Fruit fly (Drosophila melanogaster): ENCODE measurements around the gene SuUR.

The SuUR gene

DNA sequence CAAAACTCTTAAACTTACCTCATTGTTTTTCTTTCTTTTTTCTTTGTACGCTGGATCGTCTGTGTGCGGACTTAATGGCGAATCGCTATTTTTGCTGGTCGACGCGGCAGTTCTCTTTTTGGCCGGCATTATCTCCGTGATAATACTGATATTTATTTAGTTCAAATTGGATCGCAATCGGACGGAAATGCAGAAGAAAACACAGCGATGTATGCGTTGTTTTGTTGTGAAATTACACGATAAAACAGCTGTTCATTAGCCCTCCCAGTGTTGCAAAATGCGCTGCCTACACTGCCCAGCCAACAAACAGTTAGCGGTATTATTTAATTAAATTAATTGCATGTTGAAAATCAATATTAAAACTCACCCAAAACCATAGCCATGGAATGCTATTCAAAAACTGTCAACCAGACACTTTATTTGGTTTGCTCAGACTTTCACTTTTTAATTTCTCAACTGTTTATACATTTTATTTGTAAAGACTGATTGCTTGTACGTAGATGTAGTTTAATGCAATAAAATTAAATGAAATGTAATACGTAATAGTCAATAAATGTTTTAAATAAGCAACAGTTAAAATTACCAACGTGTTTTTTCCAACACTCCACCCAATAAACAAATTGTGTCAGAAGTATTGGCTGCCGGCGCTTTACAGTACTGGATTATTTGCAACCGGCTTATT lies 33.3 kb downstream of the SuUR start, which contains the start of the genes Irbp18 and APP-BP1:
Gene Irbp18, minus strand, starts transcription at position 205 of the 682 bp plus-strand sequence.
Gene APP-BP1, plus strand, starts transcription at position 431 of the 682 bp plus-strand sequence.
- TF ChIP-seq CG13204 (GFP tag; optimal IDR thresholded peaks at IDR 0.05) (no peak), CG8301 (tag; optimal IDR thresholded peaks at IDR 0.05) (peak; percentile 93), CG34367 (tag; optimal IDR thresholded peaks at IDR 0.05) (peak; percentile 91), Ets98B (GFP tag; IDR thresholded peaks at IDR 0.05) (peak; percentile 89), CG12605 (GFP tag; IDR thresholded peaks at IDR 0.05) (peak; percentile 76), CG4496 (GFP tag; IDR thresholded peaks at IDR 0.05) (peak; percentile 93), rn (GFP tag; IDR thresholded peaks at IDR 0.05) (peak; percentile 77), CG8159 (tag; optimal IDR thresholded peaks at IDR 0.05) (peak; percentile 91), CG14655 (GFP tag; optimal IDR thresholded peaks at IDR 0.05) (peak; percentile 94), D1 (tag; optimal IDR thresholded peaks at IDR 0.05) (peak; percentile 89), CG9948 (tag; optimal IDR thresholded peaks at IDR 0.05) (peak; percentile 91), Pif1B (GFP tag; optimal IDR thresholded peaks at IDR 0.05) (peak; percentile 94), CG10348 (GFP tag; IDR thresholded peaks at IDR 0.05) (peak; percentile 72), Snoo (tag; optimal IDR thresholded peaks at IDR 0.05) (peak; percentile 93), EcR (GFP tag; optimal IDR thresholded peaks at IDR 0.05) (no peak), fd96Ca (GFP tag; IDR thresholded peaks at IDR 0.05) (peak; percentile 91), Pif1A (GFP tag; optimal IDR thresholded peaks at IDR 0.05) (peak; percentile 96), CG32121 (GFP tag; IDR thresholded peaks at IDR 0.05) (peak; percentile 89), gl (tag; optimal IDR thresholded peaks at IDR 0.05) (peak; percentile 80), CG17806 (tag; optimal IDR thresholded peaks at IDR 0.05) (peak; percentile 89), CG15710 (tag; optimal IDR thresholded peaks at IDR 0.05) (peak; percentile 90)

DNA sequence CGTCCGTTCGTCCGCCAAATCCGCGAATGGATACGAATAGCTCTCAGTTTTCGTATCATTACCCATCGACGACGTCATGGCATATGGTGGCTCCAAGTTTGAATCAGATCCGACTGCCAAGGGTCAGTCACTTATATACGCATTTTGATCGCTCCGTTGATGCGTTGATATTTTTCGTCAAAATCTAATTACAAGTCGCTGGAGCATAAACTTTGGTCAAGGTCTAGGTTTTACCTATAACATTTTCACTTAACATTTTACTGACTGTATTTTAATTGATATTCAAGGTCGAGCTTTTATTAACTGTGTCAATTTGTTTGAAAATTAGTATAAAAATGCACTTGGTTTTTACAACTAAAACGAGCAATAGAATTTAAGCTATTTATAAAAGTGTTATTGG lies 36.8 kb downstream of the SuUR start, which contains the start of gene Elo68beta:
Gene Elo68beta, minus strand, starts transcription at position 101 of the 400 bp plus-strand sequence.
- TF ChIP-seq CG15710 (tag; optimal IDR thresholded peaks at IDR 0.05) (no peak), CG9948 (tag; optimal IDR thresholded peaks at IDR 0.05) (no peak), CG10348 (GFP tag; IDR thresholded peaks at IDR 0.05) (no peak), EcR (GFP tag; optimal IDR thresholded peaks at IDR 0.05) (no peak), CG12605 (GFP tag; IDR thresholded peaks at IDR 0.05) (no peak), gl (tag; optimal IDR thresholded peaks at IDR 0.05) (no peak), CG34367 (tag; optimal IDR thresholded peaks at IDR 0.05) (no peak)

- TF ChIP-seq CG4496 (GFP tag; IDR thresholded peaks at IDR 0.05) (no peak), Snoo (tag; optimal IDR thresholded peaks at IDR 0.05) (no peak), D1 (tag; optimal IDR thresholded peaks at IDR 0.05) (no peak), CG13204 (GFP tag; optimal IDR thresholded peaks at IDR 0.05) (no peak), CG10348 (GFP tag; IDR thresholded peaks at IDR 0.05) (no peak), Ets98B (GFP tag; IDR thresholded peaks at IDR 0.05) (no peak), CG32121 (GFP tag; IDR thresholded peaks at IDR 0.05) (no peak), CG34367 (tag; optimal IDR thresholded peaks at IDR 0.05) (no peak), CG12605 (GFP tag; IDR thresholded peaks at IDR 0.05) (no peak), Pif1B (GFP tag; optimal IDR thresholded peaks at IDR 0.05) (no peak), CG15710 (tag; optimal IDR thresholded peaks at IDR 0.05) (no peak), EcR (GFP tag; optimal IDR thresholded peaks at IDR 0.05) (no peak), gl (tag; optimal IDR thresholded peaks at IDR 0.05) (no peak), CG9948 (tag; optimal IDR thresholded peaks at IDR 0.05) (no peak), rn (GFP tag; IDR thresholded peaks at IDR 0.05) (no peak), CG17806 (tag; optimal IDR thresholded peaks at IDR 0.05) (no peak), Pif1A (GFP tag; optimal IDR thresholded peaks at IDR 0.05) (no peak), CG8301 (tag; optimal IDR thresholded peaks at IDR 0.05) (no peak), CG8159 (tag; optimal IDR thresholded peaks at IDR 0.05) (no peak), CG14655 (GFP tag; optimal IDR thresholded peaks at IDR 0.05) (no peak)
Measured at dm6 chr3L:11102930-11103329, 38.1 kb downstream of the SuUR start, which contains the start of gene Elo68alpha. Gene Elo68alpha (minus strand): TSS chr3L:11103030.

DNA sequence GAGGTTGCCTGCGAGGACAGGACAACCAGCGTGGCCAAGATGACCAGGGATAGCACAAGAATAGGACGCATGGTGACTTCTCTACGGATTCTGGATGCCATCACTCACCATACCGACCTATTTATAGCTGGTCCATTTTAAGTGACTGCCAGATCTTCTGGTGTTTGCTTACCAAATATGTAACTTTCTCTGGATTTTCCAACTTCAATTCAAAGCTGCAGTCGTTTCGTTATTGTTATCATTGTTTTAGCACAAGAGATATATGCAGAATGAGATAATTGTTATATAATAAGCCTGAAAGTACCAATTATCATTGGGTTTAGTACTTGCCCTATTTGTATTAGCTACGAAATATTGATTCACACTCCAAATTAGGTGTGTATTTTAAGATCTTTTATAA lies 39.0 kb downstream of the SuUR start, which contains the start of gene CG32071:
Gene CG32071, minus strand, starts transcription at position 101 of the 400 bp plus-strand sequence.
- TF ChIP-seq EcR (GFP tag; optimal IDR thresholded peaks at IDR 0.05) (no peak), CG14655 (GFP tag; optimal IDR thresholded peaks at IDR 0.05) (no peak), CG8301 (tag; optimal IDR thresholded peaks at IDR 0.05) (no peak), CG10348 (GFP tag; IDR thresholded peaks at IDR 0.05) (no peak), D1 (tag; optimal IDR thresholded peaks at IDR 0.05) (no peak), rn (GFP tag; IDR thresholded peaks at IDR 0.05) (no peak), CG4496 (GFP tag; IDR thresholded peaks at IDR 0.05) (no peak), CG12605 (GFP tag; IDR thresholded peaks at IDR 0.05) (no peak), Pif1A (GFP tag; optimal IDR thresholded peaks at IDR 0.05) (no peak), CG32121 (GFP tag; IDR thresholded peaks at IDR 0.05) (no peak), Snoo (tag; optimal IDR thresholded peaks at IDR 0.05) (no peak), CG15710 (tag; optimal IDR thresholded peaks at IDR 0.05) (no peak), Pif1B (GFP tag; optimal IDR thresholded peaks at IDR 0.05) (no peak), Ets98B (GFP tag; IDR thresholded peaks at IDR 0.05) (no peak), CG17806 (tag; optimal IDR thresholded peaks at IDR 0.05) (no peak), CG34367 (tag; optimal IDR thresholded peaks at IDR 0.05) (no peak)

DNA sequence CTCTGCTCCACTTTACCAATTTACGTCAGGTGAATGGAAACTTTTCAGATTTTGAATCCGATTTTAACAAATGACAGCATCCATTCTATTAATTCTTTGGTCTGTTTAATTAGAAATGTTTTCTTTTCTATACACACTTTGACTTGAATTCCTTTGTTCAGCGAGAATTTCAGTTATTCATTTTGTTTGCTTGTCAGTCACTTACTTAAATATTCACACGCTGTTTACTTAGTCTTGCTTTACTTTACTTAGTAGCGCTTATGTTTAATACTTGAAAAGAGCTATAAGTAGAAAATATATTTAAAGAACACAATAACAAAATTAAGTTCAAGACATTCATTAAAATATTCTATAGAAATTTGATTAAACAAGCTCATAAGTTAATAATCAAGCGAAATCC lies 42.6 kb downstream of the SuUR start, which contains the start of gene CG32073:
Gene CG32073, minus strand, starts transcription at position 151 of the 400 bp plus-strand sequence.
- no peak for TF ChIP-seq D1 (tag; optimal IDR thresholded peaks at IDR 0.05)
- TF ChIP-seq Pif1A (GFP tag; optimal IDR thresholded peaks at IDR 0.05): no peak
- no peak for TF ChIP-seq CG4496 (GFP tag; IDR thresholded peaks at IDR 0.05)
- no peak for TF ChIP-seq CG10348 (GFP tag; IDR thresholded peaks at IDR 0.05)

- no peak for TF ChIP-seq gl (tag; optimal IDR thresholded peaks at IDR 0.05)
- no peak for TF ChIP-seq CG14655 (GFP tag; optimal IDR thresholded peaks at IDR 0.05)
- no peak for TF ChIP-seq CG9948 (tag; optimal IDR thresholded peaks at IDR 0.05)
- no peak for TF ChIP-seq CG32121 (GFP tag; IDR thresholded peaks at IDR 0.05)
- TF ChIP-seq Ets98B (GFP tag; IDR thresholded peaks at IDR 0.05): no peak
Measured at dm6 chr3L:11107935-11108334, 43.1 kb downstream of the SuUR start, which contains the start of gene CG12522. Gene CG12522 (plus strand): TSS chr3L:11108235.
